Fruit fly (Drosophila melanogaster) whole organism, embryonic: ENCODE results near the gene Pvf3.

Source experiments
- B-H1 ChIP-seq: fragments of 200-800 bp; sonication (Bioruptor generic); IDR thresholded peaks from 3 replicates; pipeline ENCODE4 v1.3.6; 2022; ENCODE audit warnings: missing biosample characterization, missing genetic modification characterization
- Bteb2 ChIP-seq: fragments of 200-800 bp; sonication (Bioruptor generic); optimal IDR thresholded peaks from 2 replicates; lab custom pipeline; 2016; ENCODE audit warnings: missing biosample characterization, missing genetic modification characterization
- CG11398 ChIP-seq: fragments of 200-800 bp; sonication (Bioruptor generic); optimal IDR thresholded peaks from 2 replicates; lab custom pipeline; 2016; ENCODE audit warnings: missing biosample characterization, missing genetic modification characterization
- CG11504 ChIP-seq: fragments of 200-800 bp; sonication (Bioruptor generic); optimal IDR thresholded peaks from 3 replicates; lab custom pipeline; 2019; ENCODE audit warnings: missing biosample characterization, mild to moderate bottlenecking, missing genetic modification characterization, moderate library complexity
- CG12071 ChIP-seq: fragments of 200-800 bp; sonication (Bioruptor generic); optimal IDR thresholded peaks from 3 replicates; lab custom pipeline; 2018; ENCODE audit warnings: missing biosample characterization, mild to moderate bottlenecking, missing genetic modification characterization
- CG12155 ChIP-seq: fragments of 200-800 bp; sonication (Bioruptor generic); optimal IDR thresholded peaks from 3 replicates; lab custom pipeline; 2016; ENCODE audit warnings: missing biosample characterization, missing genetic modification characterization
- CG15479 ChIP-seq: fragments of 200-800 bp; sonication (Bioruptor generic); optimal IDR thresholded peaks from 3 replicates; lab custom pipeline; 2019; ENCODE audit warnings: missing biosample characterization, mild to moderate bottlenecking, missing genetic modification characterization, moderate library complexity
- CG15514 ChIP-seq: fragments of 200-800 bp; sonication (Bioruptor generic); optimal IDR thresholded peaks from 3 replicates; lab custom pipeline; 2017; ENCODE audit warnings: missing biosample characterization, missing genetic modification characterization, mild to moderate bottlenecking, moderate library complexity, missing genetic modification reagents
- CG1603 ChIP-seq: fragments of 200-800 bp; sonication (Bioruptor generic); optimal IDR thresholded peaks from 2 replicates; lab custom pipeline; 2019; ENCODE audit warnings: missing biosample characterization, mild to moderate bottlenecking, missing genetic modification characterization, moderate library complexity
- CG17385 ChIP-seq: fragments of 200-800 bp; sonication (Bioruptor generic); optimal IDR thresholded peaks from 3 replicates; lab custom pipeline; 2018; ENCODE audit warnings: missing biosample characterization, mild to moderate bottlenecking, missing genetic modification characterization
- CG18599 ChIP-seq: fragments of 200-800 bp; sonication (Bioruptor generic); optimal IDR thresholded peaks from 3 replicates; lab custom pipeline; 2017; ENCODE audit warnings: missing biosample characterization, missing genetic modification characterization, mild to moderate bottlenecking, moderate library complexity, missing genetic modification reagents
- CG2678 ChIP-seq: fragments of 200-800 bp; sonication (Bioruptor generic); optimal IDR thresholded peaks from 3 replicates; lab custom pipeline; 2019; ENCODE audit warnings: missing biosample characterization, mild to moderate bottlenecking, missing genetic modification characterization, moderate library complexity
- CG2875 ChIP-seq: fragments of 200-800 bp; sonication (Bioruptor generic); optimal IDR thresholded peaks from 2 replicates; lab custom pipeline; 2017; ENCODE audit warnings: missing biosample characterization, mild to moderate bottlenecking, missing genetic modification characterization, missing genetic modification reagents
- CG33213 ChIP-seq: fragments of 200-800 bp; sonication (Bioruptor generic); optimal IDR thresholded peaks from 3 replicates; lab custom pipeline; 2016; ENCODE audit warnings: missing biosample characterization, missing genetic modification characterization
- CG6654 ChIP-seq: fragments of 200-800 bp; sonication (Bioruptor generic); optimal IDR thresholded peaks from 2 replicates; lab custom pipeline; 2017; ENCODE audit warnings: missing biosample characterization, mild to moderate bottlenecking, missing genetic modification characterization
- CG9215 ChIP-seq: fragments of 200-800 bp; sonication (Bioruptor generic); IDR thresholded peaks from 2 replicates; pipeline ENCODE4 v1.3.6; 2022; ENCODE audit warnings: missing biosample characterization, missing genetic modification characterization
- CG9609 ChIP-seq: fragments of 200-800 bp; sonication (Bioruptor generic); optimal IDR thresholded peaks from 3 replicates; lab custom pipeline; 2016; ENCODE audit warnings: missing biosample characterization, missing genetic modification characterization
- CG9876 ChIP-seq: fragments of 200-800 bp; sonication (Bioruptor generic); optimal IDR thresholded peaks from 2 replicates; lab custom pipeline; 2016; ENCODE audit warnings: missing biosample characterization, missing genetic modification characterization
- Dbx ChIP-seq: fragments of 200-800 bp; sonication (Bioruptor generic); IDR thresholded peaks from 3 replicates; pipeline ENCODE4 v1.3.6; 2022; ENCODE audit warnings: missing biosample characterization, missing genetic modification characterization
- E2f1 ChIP-seq: fragments of 200-800 bp; sonication (Bioruptor generic); IDR thresholded peaks from 2 replicates; pipeline ENCODE4 v1.3.6; 2022; ENCODE audit warnings: missing biosample characterization, missing genetic modification characterization
- Hr3 ChIP-seq: fragments of 200-800 bp; sonication (Bioruptor generic); optimal IDR thresholded peaks from 3 replicates; lab custom pipeline; 2016; ENCODE audit warnings: missing biosample characterization, missing genetic modification characterization
- Meics ChIP-seq: fragments of 200-800 bp; sonication (Bioruptor generic); optimal IDR thresholded peaks from 2 replicates; lab custom pipeline; 2017; ENCODE audit warnings: missing biosample characterization, mild to moderate bottlenecking, missing genetic modification characterization
- Mes4 ChIP-seq: fragments of 200-800 bp; sonication (Bioruptor generic); optimal IDR thresholded peaks from 2 replicates; lab custom pipeline; 2016; ENCODE audit warnings: missing biosample characterization, missing genetic modification characterization
- Mrtf ChIP-seq: fragments of 200-800 bp; sonication (Bioruptor generic); IDR thresholded peaks from 3 replicates; pipeline ENCODE4 v1.3.6; 2022; ENCODE audit warnings: missing biosample characterization, missing genetic modification characterization
- Nf-YA ChIP-seq: fragments of 200-800 bp; sonication (Bioruptor generic); IDR thresholded peaks from 2 replicates; pipeline ENCODE4 v1.3.6; 2022; ENCODE audit warnings: missing biosample characterization, missing genetic modification characterization
- Oli ChIP-seq: fragments of 200-800 bp; sonication (Bioruptor generic); optimal IDR thresholded peaks from 2 replicates; lab custom pipeline; 2018; ENCODE audit warnings: missing biosample characterization, mild to moderate bottlenecking, missing genetic modification characterization, moderate library complexity
- TFAM ChIP-seq: fragments of 200-800 bp; sonication (Bioruptor generic); optimal IDR thresholded peaks from 2 replicates; lab custom pipeline; 2017; ENCODE audit warnings: missing biosample characterization, missing genetic modification characterization, inconsistent platforms
- Taf1 ChIP-seq: fragments of 200-800 bp; sonication (Bioruptor generic); IDR thresholded peaks from 2 replicates; pipeline ENCODE4 v1.3.6; 2022; ENCODE audit warnings: missing biosample characterization, missing genetic modification characterization
- amos ChIP-seq: fragments of 200-800 bp; sonication (Bioruptor generic); IDR thresholded peaks from 2 replicates; pipeline ENCODE4 v1.3.6; 2022; ENCODE audit warnings: missing biosample characterization, missing genetic modification characterization; ENCODE audit not compliant: partially characterized antibody
- ap ChIP-seq: fragments of 200-800 bp; sonication (Bioruptor generic); IDR thresholded peaks from 2 replicates; pipeline ENCODE4 v1.3.6; 2022; ENCODE audit warnings: missing biosample characterization, missing genetic modification characterization
- ato ChIP-seq: fragments of 200-800 bp; sonication (Bioruptor generic); IDR thresholded peaks from 2 replicates; pipeline ENCODE4 v1.3.6; 2022; ENCODE audit warnings: missing biosample characterization, missing genetic modification characterization; ENCODE audit not compliant: partially characterized antibody
- cad ChIP-seq: fragments of >200 bp; optimal IDR thresholded peaks from 2 replicates; lab custom pipeline; 2017; ENCODE audit warnings: missing biosample characterization, missing genetic modification characterization
- corto ChIP-seq: fragments of 200-800 bp; sonication (Bioruptor generic); optimal IDR thresholded peaks from 2 replicates; lab custom pipeline; 2016; ENCODE audit warnings: missing biosample characterization, mild to moderate bottlenecking, missing genetic modification characterization, moderate library complexity
- cwo ChIP-seq: fragments of 200-800 bp; sonication (Bioruptor generic); optimal IDR thresholded peaks from 3 replicates; lab custom pipeline; 2017; ENCODE audit warnings: missing biosample characterization, missing genetic modification characterization, mild to moderate bottlenecking, moderate library complexity, missing genetic modification reagents
- dan ChIP-seq: fragments of 200-800 bp; sonication (Bioruptor generic); IDR thresholded peaks from 2 replicates; pipeline ENCODE4 v1.3.6; 2022; ENCODE audit warnings: missing biosample characterization, missing genetic modification characterization
- dysf ChIP-seq: fragments of 200-800 bp; sonication (Bioruptor generic); IDR thresholded peaks from 3 replicates; pipeline ENCODE4 v1.3.6; 2022; ENCODE audit warnings: missing biosample characterization, missing genetic modification characterization
- eve ChIP-seq, 2 experiments: fragments of >200 bp; optimal IDR thresholded peaks; 2 replicates each; lab custom pipeline; 2017; ENCODE audit warnings: missing biosample characterization in 2 of 2, missing genetic modification characterization in 2 of 2
- fu2 ChIP-seq: fragments of 200-800 bp; sonication (Bioruptor generic); optimal IDR thresholded peaks from 2 replicates; lab custom pipeline; 2016; ENCODE audit warnings: missing biosample characterization, missing genetic modification characterization
- gfzf ChIP-seq: fragments of 200-800 bp; sonication (Bioruptor generic); optimal IDR thresholded peaks from 2 replicates; lab custom pipeline; 2016; ENCODE audit warnings: missing biosample characterization, mild to moderate bottlenecking, missing genetic modification characterization, moderate library complexity
- gro ChIP-seq: fragments of 200-800 bp; sonication (Bioruptor generic); optimal IDR thresholded peaks from 2 replicates; lab custom pipeline; 2016; ENCODE audit warnings: missing biosample characterization, missing genetic modification characterization
- gsb-n ChIP-seq: fragments of 200-800 bp; sonication (Bioruptor generic); optimal IDR thresholded peaks from 3 replicates; lab custom pipeline; 2018; ENCODE audit warnings: missing biosample characterization, mild to moderate bottlenecking, missing genetic modification characterization
- hkb ChIP-seq, 2 experiments: fragments of 200-800 bp in 1 of 2; fragments of >200 bp in 1 of 2; sonication (Bioruptor generic) in 1 of 2; IDR thresholded peaks in 1 of 2; optimal IDR thresholded peaks in 1 of 2; 2 replicates each; pipeline versions ENCODE4 v1.3.6 to Lab custom; 2017 to 2022; ENCODE audit warnings: missing biosample characterization in 1 of 2, missing genetic modification characterization in 1 of 2
- jigr1 ChIP-seq: fragments of 200-800 bp; sonication (Bioruptor generic); IDR thresholded peaks from 3 replicates; pipeline ENCODE4 v1.3.6; 2022; ENCODE audit warnings: missing biosample characterization, missing genetic modification characterization
- odd ChIP-seq: fragments of 200-800 bp; sonication (Bioruptor generic); optimal IDR thresholded peaks from 2 replicates; lab custom pipeline; 2017; ENCODE audit warnings: missing biosample characterization, mild to moderate bottlenecking, missing genetic modification characterization
- phol ChIP-seq: fragments of 200-800 bp; sonication (Bioruptor generic); optimal IDR thresholded peaks from 3 replicates; lab custom pipeline; 2018; ENCODE audit warnings: missing biosample characterization, mild to moderate bottlenecking, missing genetic modification characterization, moderate library complexity
- so ChIP-seq: fragments of 200-800 bp; sonication (Bioruptor generic); IDR thresholded peaks from 3 replicates; pipeline ENCODE4 v1.3.6; 2022; ENCODE audit warnings: missing biosample characterization, missing genetic modification characterization
- tx ChIP-seq: fragments of 200-800 bp; sonication (Bioruptor generic); optimal IDR thresholded peaks from 2 replicates; lab custom pipeline; 2016; ENCODE audit warnings: missing biosample characterization, missing genetic modification characterization
- zen2 ChIP-seq: fragments of 200-800 bp; sonication (Bioruptor generic); IDR thresholded peaks from 3 replicates; pipeline ENCODE4 v1.3.6; 2022; ENCODE audit warnings: missing biosample characterization, missing genetic modification characterization; ENCODE audit not compliant: partially characterized antibody
- zfh1 ChIP-seq: fragments of 200-800 bp; sonication (Bioruptor generic); IDR thresholded peaks from 3 replicates; pipeline ENCODE4 v1.3.6; 2022; ENCODE audit warnings: missing biosample characterization, missing genetic modification characterization

Gene Pvf3

dm6 chr2L:7194351-7195037 lies 37.0 kb upstream of the Pvf3 start, which contains the start of gene CG4497 (continued):
- TF ChIP-seq phol (tag; lab: Kevin White, UChicago) (peak; percentile 98), gfzf (GFP tag; lab: Kevin White, UChicago) (peak; percentile 50), Dbx (peak; percentile 98), CG2678 (tag; lab: Kevin White, UChicago) (peak; percentile 88), B-H1 (GFP tag; lab: Robert Waterston, UW) (peak; percentile 89), cwo (GFP tag; lab: Kevin White, UChicago) (peak; percentile 57), E2f1 (peak; percentile 95), CG15479 (GFP tag; lab: Kevin White, UChicago) (peak; percentile 33), dan (GFP tag; lab: Robert Waterston, UW) (peak; percentile 87), jigr1 (GFP tag; lab: Robert Waterston, UW) (peak; percentile 91), Mes4 (GFP tag; lab: Kevin White, UChicago) (peak; percentile 86), Oli (tag; lab: Kevin White, UChicago) (peak; percentile 84), Mrtf (GFP tag; lab: Robert Waterston, UW) (peak; percentile 93), tx (GFP tag; lab: Kevin White, UChicago) (peak; percentile 95), zfh1 (peak; percentile 92), eve (GFP tag; optimal IDR thresholded peaks at IDR 0.05; lab: Kevin White, UChicago) (peak in 1 of 2 experiments; percentile 90), corto (GFP tag; lab: Kevin White, UChicago) (no peak), Hr3 (GFP tag; lab: Kevin White, UChicago) (peak; percentile 95), gro (GFP tag; lab: Kevin White, UChicago) (peak; percentile 92), Taf1 (GFP tag; lab: Robert Waterston, UW) (peak; percentile 83), CG33213 (GFP tag; lab: Kevin White, UChicago) (peak; percentile 94), ato (GFP tag; lab: Robert Waterston, UW) (peak; percentile 84), CG2875 (peak; percentile 39), fu2 (GFP tag; lab: Kevin White, UChicago) (peak; percentile 97), CG1603 (tag; lab: Kevin White, UChicago) (peak; percentile 95), CG9609 (GFP tag; lab: Kevin White, UChicago) (peak; percentile 97), Nf-YA (GFP tag; lab: Robert Waterston, UW) (peak; percentile 75; the same call in 1 of the 2 replicates), CG12071 (GFP tag; lab: Kevin White, UChicago) (peak; percentile 29), Bteb2 (peak; percentile 95), CG11504 (tag; lab: Kevin White, UChicago) (peak; percentile 89), ap (GFP tag; lab: Robert Waterston, UW) (peak; percentile 84), gsb-n (tag; lab: Kevin White, UChicago) (peak; percentile 52), CG17385 (peak; percentile 80), Meics (GFP tag; lab: Kevin White, UChicago) (peak; percentile 87), zen2 (GFP tag; lab: Robert Waterston, UW) (no peak), CG6654 (GFP tag; lab: Kevin White, UChicago) (peak; percentile 64), TFAM (GFP tag; lab: Kevin White, UChicago) (no peak), CG9876 (GFP tag; lab: Kevin White, UChicago) (peak; percentile 98), so (GFP tag; lab: Robert Waterston, UW) (peak; percentile 91; the same call in 1 of the 3 replicates), hkb (optimal IDR thresholded peaks at IDR 0.05; lab: Kevin White, UChicago) (peak; percentile 94), hkb (GFP tag; IDR thresholded peaks at IDR 0.05; lab: Robert Waterston, UW) (peak; percentile 85), CG15514 (GFP tag; lab: Kevin White, UChicago) (peak; percentile 80), cad (GFP tag; lab: Kevin White, UChicago) (no peak), CG18599 (GFP tag; lab: Kevin White, UChicago) (peak; percentile 88), CG11398 (GFP tag; lab: Kevin White, UChicago) (peak; percentile 84), CG12155 (GFP tag; lab: Kevin White, UChicago) (peak; percentile 100), CG9215 (GFP tag; lab: Robert Waterston, UW) (peak; percentile 94), amos (GFP tag; lab: Robert Waterston, UW) (peak; percentile 67), dysf (GFP tag; lab: Robert Waterston, UW) (peak; percentile 98), odd (peak; percentile 44)
